Worm (Caenorhabditis elegans): ENCODE results near the gene F52D1.2.
A peak's percentile ranks its signal among the peaks of the same experiment; 100 is the strongest.

Gene F52D1.2

DNA sequence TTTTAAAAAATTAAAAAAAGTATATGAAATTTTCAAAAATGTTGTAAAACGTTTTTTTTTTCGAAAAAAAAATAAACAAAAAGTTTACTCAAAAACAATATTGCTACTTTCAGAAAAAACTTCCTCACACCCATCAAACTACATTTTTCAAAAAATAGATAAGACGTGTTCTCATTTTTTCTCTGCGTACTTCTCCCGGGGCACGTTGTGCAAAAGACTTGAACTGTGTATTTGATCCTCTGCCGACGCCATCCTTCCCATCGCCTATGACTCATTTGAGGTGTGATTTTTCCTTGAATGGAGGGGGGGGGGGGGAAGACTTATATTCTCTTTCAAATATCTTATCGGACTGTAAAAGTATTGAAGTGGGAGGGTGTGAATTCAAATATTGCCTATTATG, 11.6 kb downstream of the F52D1.2 start (continued):
- TF ChIP-seq D1046.2 (GFP tag; IDR thresholded peaks at IDR 0.05): no peak

DNA sequence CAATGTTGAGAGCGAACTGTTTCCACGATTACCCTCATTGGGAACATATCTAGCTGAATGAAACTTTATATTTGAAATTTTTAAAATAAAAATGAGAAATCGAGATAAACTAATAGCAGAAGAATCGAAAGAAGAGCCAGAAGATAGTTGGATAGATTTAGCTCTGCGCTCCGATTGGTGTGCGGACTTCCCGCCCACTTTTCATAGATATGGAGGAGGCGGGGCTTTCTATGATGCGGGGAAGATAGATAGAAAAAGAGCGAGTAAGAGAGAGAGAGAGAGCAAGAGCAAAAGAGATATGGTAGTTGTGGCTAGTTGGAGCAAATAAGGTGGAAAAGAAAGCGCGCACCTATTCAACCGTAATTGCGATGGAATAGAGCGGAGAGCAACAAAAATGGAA, 16.3 kb downstream of the F52D1.2 start, which contains the start of gene dve-1:
Gene dve-1 (minus strand): TSS at position 66 of the 400 bp plus-strand sequence.
- TF ChIP-seq D1046.2 (GFP tag; IDR thresholded peaks at IDR 0.05) (no peak), mxl-2 (GFP tag; conservative IDR thresholded peaks at IDR 0.05) (no peak), unc-62 (GFP tag; optimal IDR thresholded peaks at IDR 0.05 in 1 of 2) (peak in 1 of 2 experiments; percentile 8), unc-62 (tag; optimal IDR thresholded peaks at IDR 0.05) (no peak)

DNA sequence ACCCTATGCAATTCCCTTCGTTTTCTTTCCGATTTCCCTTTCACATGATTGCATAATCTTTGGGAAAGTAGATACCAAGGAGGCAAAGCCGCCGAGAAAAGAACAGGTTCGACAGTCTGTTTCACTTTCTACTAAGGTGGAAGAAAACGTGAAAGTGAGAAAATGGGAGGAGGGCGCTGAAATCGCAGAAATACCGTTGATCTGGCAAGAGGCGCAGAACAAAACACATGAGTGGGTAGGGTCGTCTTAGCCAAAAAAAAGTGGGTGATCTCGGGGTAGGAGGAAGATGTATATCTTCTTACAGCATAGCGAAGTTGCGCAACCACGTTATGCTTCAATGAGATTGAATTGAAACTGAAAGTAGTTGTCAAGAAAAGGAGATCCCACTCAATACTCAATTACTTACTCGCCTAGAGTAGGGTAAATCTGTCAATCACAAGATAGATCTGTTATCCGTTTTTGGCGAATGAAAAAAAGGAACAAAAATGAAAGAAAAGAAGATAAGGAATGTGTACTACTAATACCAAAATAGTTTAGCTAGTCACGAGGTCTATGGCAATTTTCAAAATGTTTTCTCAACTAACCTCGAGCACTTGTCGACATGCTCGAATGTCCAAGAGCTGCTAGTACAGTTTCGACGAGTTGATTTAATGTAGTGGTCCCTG, 16.9 kb downstream of the F52D1.2 start:
- TF ChIP-seq mxl-3 (GFP tag; optimal IDR thresholded peaks at IDR 0.05) (peak; percentile 58), hlh-30 (tag; optimal IDR thresholded peaks at IDR 0.05; ENCODE audit: insufficient read depth) (peak; percentile 14), mdl-1 (tag; optimal IDR thresholded peaks at IDR 0.05) (peak in 1 of 2 experiments; percentile 11), F26F4.8 (GFP tag; conservative IDR thresholded peaks at IDR 0.05) (no peak), unc-62 (GFP tag; optimal IDR thresholded peaks at IDR 0.05 in 1 of 2) (peak in 1 of 2 experiments; percentile 82), unc-62 (tag; optimal IDR thresholded peaks at IDR 0.05) (no peak), aha-1 (tag) (peak; percentile 92), mes-2 (tag; optimal IDR thresholded peaks at IDR 0.05; ENCODE audit: poor library complexity, severe bottlenecking) (peak; percentile 11), lin-29 (GFP tag; IDR thresholded peaks at IDR 0.05) (0 out of 2 replicates have a peak, but pooled peaks have one; percentile 39), snpc-4 (tag; optimal IDR thresholded peaks at IDR 0.05) (no peak), hlh-11 (tag; optimal IDR thresholded peaks at IDR 0.05) (peak; percentile 40), T20F7.1 (GFP tag; optimal IDR thresholded peaks at IDR 0.05) (no peak), mep-1 (tag; optimal IDR thresholded peaks at IDR 0.05) (peak; percentile 32), nhr-28 (tag; optimal IDR thresholded peaks at IDR 0.05) (peak; percentile 2)

DNA sequence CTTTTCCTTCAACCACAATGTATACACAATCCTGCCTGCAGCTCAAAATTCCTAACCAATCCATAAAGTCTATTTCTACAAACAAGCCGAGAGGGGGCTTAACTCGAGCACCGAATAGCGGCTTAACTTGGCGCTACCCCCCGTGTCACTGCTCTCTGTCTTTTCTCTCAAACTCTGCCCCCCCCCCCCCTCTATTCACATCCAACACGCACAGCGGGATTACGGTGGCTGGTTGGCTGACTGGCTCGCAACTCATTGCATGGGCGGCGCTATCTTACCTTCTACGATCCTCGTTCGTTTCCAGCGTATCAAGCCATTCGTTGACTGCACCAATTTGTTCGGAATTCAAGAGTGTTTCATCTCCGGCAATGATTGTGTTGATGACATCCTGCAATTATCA, 18.4 kb downstream of the F52D1.2 start:
- no peak for TF ChIP-seq Y5F2A.4 (GFP tag; optimal IDR thresholded peaks at IDR 0.05)
- TF ChIP-seq ceh-62 (tag; optimal IDR thresholded peaks at IDR 0.05): no peak
- 0 out of 2 replicates have a peak, but pooled peaks have one; percentile 9 for TF ChIP-seq lim-7 (GFP tag; IDR thresholded peaks at IDR 0.05)
- no peak for TF ChIP-seq vab-7 (GFP tag; IDR thresholded peaks at IDR 0.05)
- no peak for TF ChIP-seq ZK546.5 (tag; optimal IDR thresholded peaks at IDR 0.05)
- no peak for TF ChIP-seq ama-1 (optimal IDR thresholded peaks at IDR 0.05)
- no peak for TF ChIP-seq nhr-76 (tag; optimal IDR thresholded peaks at IDR 0.05)
- TF ChIP-seq dmd-8 (GFP tag; IDR thresholded peaks at IDR 0.05): no peak
- TF ChIP-seq set-16 (GFP tag; IDR thresholded peaks at IDR 0.05): peak; percentile 55

DNA sequence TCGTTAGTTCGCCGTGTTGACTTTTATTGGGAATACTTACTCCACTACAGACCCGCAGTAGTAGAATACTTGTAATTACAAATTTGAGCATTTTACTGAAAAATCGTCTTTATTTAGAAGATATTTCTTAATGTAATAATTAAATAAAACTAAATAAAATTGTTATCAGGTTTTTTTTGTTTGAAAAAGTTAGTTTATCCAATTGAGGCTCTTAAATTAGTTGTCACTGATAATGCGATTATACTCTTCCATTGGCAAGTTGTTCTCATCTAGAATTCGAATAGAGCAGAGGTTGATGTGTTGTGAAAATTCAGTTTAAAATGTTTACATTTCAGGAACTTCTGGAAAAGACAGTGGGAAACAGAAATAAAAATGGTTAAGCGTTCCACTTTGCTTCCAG, 24.5 kb downstream of the F52D1.2 start, which contains the start of gene ZK1193.2:
Gene ZK1193.2 (minus strand): TSS at position 101 of the 400 bp plus-strand sequence.
- TF ChIP-seq hlh-11 (tag; optimal IDR thresholded peaks at IDR 0.05) (no peak), zag-1 (tag; optimal IDR thresholded peaks at IDR 0.05) (no peak), hif-1 (tag; optimal IDR thresholded peaks at IDR 0.05) (no peak), skn-1 (tag; optimal IDR thresholded peaks at IDR 0.05) (no peak), nhr-25 (tag; optimal IDR thresholded peaks at IDR 0.05; ENCODE audit: borderline replicate concordance, insufficient read depth) (no peak), nhr-41 (GFP tag; IDR thresholded peaks at IDR 0.05) (no peak), unc-130 (GFP tag; optimal IDR thresholded peaks at IDR 0.05) (no peak), ceh-32 (tag; optimal IDR thresholded peaks at IDR 0.05; ENCODE audit: poor library complexity) (no peak), rbr-2 (tag; optimal IDR thresholded peaks at IDR 0.05) (no peak)
